Worm (Caenorhabditis elegans): ENCODE measurements around the gene arid-1.

The arid-1 gene

DNA sequence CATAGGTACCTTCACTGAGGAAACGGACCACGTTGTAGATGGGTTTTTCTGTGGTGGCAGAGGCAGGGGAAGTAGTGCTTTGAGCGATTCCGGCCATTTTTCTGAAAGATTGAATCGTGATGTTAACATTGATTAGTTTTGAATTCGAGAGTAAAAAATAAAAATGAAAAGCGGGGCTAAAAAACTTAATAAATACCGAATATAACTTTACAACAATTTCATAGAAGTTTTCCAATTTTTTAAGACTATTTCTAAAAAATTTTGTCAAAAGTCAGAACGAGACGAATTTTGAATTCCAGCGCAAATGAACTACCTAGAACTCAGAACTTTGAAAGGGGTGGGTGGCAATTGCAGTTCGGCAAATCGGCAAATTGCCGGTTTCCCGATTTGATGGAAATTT is 48.6 kb downstream of the arid-1 start, which contains the start of gene kin-33:
Gene kin-33, minus strand, starts transcription at position 101 of the 400 bp plus-strand sequence.
- TF ChIP-seq him-1 (tag; optimal IDR thresholded peaks at IDR 0.05): no peak
- TF ChIP-seq W03F9.2 (tag; optimal IDR thresholded peaks at IDR 0.05): no peak
- no peak for TF ChIP-seq dao-5 (tag; optimal IDR thresholded peaks at IDR 0.05)

DNA sequence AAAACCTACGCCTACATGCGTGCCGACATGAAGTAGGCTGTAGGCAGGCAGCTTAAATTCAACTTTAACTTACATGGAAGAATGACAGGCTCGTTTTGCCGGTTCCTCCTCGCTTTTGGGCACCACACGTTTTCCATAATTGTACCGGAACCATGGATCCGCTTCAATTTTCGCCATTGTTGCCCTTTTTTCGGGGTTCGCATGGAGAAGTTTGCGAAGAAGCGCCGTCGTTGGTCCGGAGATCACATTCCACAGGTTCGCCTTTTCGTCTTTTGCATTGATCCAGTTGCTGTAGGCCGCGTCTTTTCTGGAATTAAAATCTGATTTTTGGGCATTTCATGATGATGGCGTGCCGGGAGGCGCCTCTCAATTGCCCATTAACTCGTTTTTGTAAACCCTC is 51.0 kb downstream of the arid-1 start:
- TF ChIP-seq him-1 (tag; optimal IDR thresholded peaks at IDR 0.05) (no peak), W03F9.2 (tag; optimal IDR thresholded peaks at IDR 0.05) (no peak), dao-5 (tag; optimal IDR thresholded peaks at IDR 0.05) (no peak)

DNA sequence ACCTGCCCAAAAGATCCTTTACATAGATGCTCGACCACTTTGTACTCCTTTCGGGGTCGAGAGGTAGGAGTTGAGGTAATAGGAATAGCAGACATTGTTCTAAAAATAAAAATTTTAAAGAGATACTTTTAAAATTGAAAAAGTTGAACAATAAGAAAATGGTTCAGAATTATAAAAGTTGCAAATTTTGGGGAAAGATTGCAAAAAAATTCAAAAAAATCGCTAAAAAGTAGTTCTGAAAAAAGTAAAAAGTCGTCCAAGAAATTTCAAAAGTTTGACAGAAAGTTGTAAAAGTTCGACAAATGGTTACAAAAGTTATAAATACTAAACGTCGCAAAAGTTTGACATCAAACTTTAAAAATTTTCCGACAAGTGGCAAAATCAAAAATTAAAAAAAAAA is 52.1 kb downstream of the arid-1 start, which contains the start of gene R02C2.1:
Gene R02C2.1, minus strand, starts transcription at position 101 of the 400 bp plus-strand sequence.
- TF ChIP-seq W03F9.2 (tag; optimal IDR thresholded peaks at IDR 0.05): no peak
- TF ChIP-seq dao-5 (tag; optimal IDR thresholded peaks at IDR 0.05): no peak
- TF ChIP-seq him-1 (tag; optimal IDR thresholded peaks at IDR 0.05): no peak

DNA sequence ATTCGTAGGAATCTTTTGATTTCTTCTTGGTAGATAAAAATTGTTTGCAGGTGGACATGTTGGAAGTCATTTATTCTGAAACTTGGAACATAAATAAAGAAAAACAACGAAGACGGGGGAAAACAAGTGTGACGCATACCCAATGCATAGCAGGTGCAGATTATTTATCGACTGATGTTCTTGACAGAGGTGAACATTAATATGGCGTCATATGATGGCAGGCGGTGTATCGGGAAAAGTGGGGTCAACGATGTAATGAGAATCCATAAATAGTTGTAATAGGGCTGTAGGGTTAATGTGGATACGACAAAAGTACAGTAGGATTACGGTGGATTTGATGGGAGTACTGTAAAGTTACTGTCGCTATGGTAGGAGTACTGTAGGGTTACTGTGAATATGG is 54.3 kb downstream of the arid-1 start, which contains the start of gene txt-2:
Gene txt-2, minus strand, starts transcription at position 214 of the 400 bp plus-strand sequence.
- TF ChIP-seq W03F9.2 (tag; optimal IDR thresholded peaks at IDR 0.05): no peak
- no peak for TF ChIP-seq dao-5 (tag; optimal IDR thresholded peaks at IDR 0.05)
- no peak for TF ChIP-seq him-1 (tag; optimal IDR thresholded peaks at IDR 0.05)

DNA sequence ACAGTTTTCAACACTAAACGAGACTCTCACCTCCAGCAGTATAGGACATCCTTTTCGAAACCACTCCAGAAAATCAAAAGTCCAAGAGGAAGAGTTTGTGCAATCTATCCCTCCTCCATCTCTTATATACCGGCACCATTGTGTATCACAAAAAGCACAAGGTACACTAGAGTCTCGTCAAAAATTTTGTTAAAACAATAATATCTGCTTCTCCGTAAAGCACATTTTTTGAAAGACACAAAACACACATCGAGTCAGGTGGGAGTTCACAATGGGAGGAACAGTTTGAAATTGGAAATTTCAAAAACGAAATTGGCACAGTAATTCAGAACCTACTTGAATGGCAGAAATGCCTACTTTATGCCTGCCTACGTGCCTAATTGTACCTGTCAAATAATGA is 56.6 kb downstream of the arid-1 start, which contains the start of gene R02C2.7:
Gene R02C2.7, minus strand, starts transcription at position 101 of the 400 bp plus-strand sequence.
- no peak for TF ChIP-seq dao-5 (tag; optimal IDR thresholded peaks at IDR 0.05)
- TF ChIP-seq him-1 (tag; optimal IDR thresholded peaks at IDR 0.05): no peak
- no peak for TF ChIP-seq W03F9.2 (tag; optimal IDR thresholded peaks at IDR 0.05)

DNA sequence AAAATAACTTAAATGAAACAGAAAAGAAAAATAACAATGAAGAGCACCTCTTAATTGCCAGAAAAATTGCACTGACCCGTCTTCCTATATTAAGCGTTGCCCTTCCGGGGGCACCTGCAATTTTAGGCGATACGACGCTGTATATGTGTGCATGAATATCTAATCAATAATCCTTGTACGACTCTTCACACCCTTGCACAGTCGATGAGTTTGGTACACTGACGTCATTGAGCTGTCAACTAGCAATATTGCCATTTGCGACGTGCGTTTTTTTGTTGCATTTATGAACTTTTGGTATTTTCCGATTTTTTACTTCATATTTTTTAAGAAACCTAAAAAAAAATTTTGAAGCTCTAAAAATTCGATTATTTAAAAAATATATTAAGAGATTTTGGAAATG is 60.1 kb downstream of the arid-1 start, which contains the start of gene kin-34:
Gene kin-34, minus strand, starts transcription at position 101 of the 400 bp plus-strand sequence.
- TF ChIP-seq dao-5 (tag; optimal IDR thresholded peaks at IDR 0.05) (no peak), him-1 (tag; optimal IDR thresholded peaks at IDR 0.05) (no peak), W03F9.2 (tag; optimal IDR thresholded peaks at IDR 0.05) (no peak)

DNA sequence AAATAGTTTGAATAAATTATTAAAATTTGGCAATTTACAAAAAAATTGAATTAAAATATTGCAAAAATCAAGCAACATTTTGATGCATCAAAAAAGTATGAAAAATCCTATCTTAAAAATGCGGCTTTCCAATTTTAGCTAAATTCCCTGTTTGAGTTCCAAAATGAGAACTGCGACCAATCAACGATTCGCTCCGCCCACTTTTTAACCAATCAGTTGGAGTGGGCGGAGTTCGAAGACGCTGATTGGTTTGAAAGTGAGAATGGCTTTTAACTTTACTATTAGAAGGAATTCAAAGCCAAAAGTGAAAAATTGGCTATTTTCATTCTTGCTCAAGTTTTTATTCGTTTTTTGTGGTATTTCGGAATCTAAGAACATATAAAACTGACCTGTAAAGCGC is 61.6 kb downstream of the arid-1 start:
- TF ChIP-seq dao-5 (tag; optimal IDR thresholded peaks at IDR 0.05): no peak
- TF ChIP-seq him-1 (tag; optimal IDR thresholded peaks at IDR 0.05): no peak
- TF ChIP-seq W03F9.2 (tag; optimal IDR thresholded peaks at IDR 0.05): no peak

DNA sequence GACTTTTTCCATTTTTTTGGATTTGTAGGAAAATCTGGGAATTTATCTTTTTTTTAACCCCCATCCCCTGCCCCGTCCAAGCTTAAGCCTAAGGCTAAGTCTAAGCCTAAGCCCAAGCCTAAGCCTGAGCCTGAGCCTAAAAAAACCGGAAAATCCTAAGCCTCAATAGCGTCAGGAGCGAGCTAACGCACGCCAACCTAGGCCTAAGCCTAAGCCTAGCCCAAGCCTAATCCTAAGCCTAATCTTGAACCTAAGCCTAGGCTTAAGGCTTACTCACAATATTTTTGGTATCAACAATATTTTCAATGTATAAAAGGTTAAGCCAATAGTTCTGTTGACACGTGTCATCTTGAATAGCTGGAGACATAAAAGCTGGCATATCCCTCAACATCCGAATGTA is 62.7 kb downstream of the arid-1 start:
- no peak for TF ChIP-seq him-1 (tag; optimal IDR thresholded peaks at IDR 0.05)
- no peak for TF ChIP-seq dao-5 (tag; optimal IDR thresholded peaks at IDR 0.05)
- TF ChIP-seq W03F9.2 (tag; optimal IDR thresholded peaks at IDR 0.05): no peak

Data from whole organism, L4/young adult.